Worm (Caenorhabditis elegans) whole organism, L4 larva: Measurements from ENCODE around the gene fubl-1.

ENCODE experiments used
- D1046.2 ChIP-seq: fragments of 200-800 bp; sonication (Bioruptor generic); IDR thresholded peaks from 2 replicates; pipeline ENCODE4 v1.3.6; 2022; ENCODE audit warnings: missing genetic modification characterization, missing compliant biosample characterization
- F49E8.2 ChIP-seq: sonication (generic microtip); optimal IDR thresholded peaks from 2 replicates; lab custom pipeline; 2016; ENCODE audit warnings: missing compliant biosample characterization, mild to moderate bottlenecking, missing genetic modification characterization, borderline replicate concordance
- Y5F2A.4 ChIP-seq: fragments of 200-800 bp; sonication (Bioruptor generic); optimal IDR thresholded peaks from 2 replicates; lab custom pipeline; 2018; ENCODE audit warnings: mild to moderate bottlenecking, missing genetic modification characterization, missing compliant biosample characterization
- ZK337.2 ChIP-seq: fragments of 200-800 bp; sonication (Bioruptor generic); IDR thresholded peaks from 2 replicates; pipeline ENCODE4 v1.3.6; 2022; ENCODE audit warnings: missing genetic modification reagents, missing genetic modification characterization, missing compliant biosample characterization
- ZK546.5 ChIP-seq, 2 experiments: sonication (generic microtip); optimal IDR thresholded peaks; 2 replicates each; lab custom pipeline; 2017; ENCODE audit warnings: missing biosample characterization in 2 of 2, missing genetic modification characterization in 2 of 2
- aha-1 ChIP-seq: fragments of 150-350 bp; peaks from one replicate; lab custom pipeline; 2014; ENCODE audit warnings: missing biosample characterization, missing genetic modification characterization
- attf-4 ChIP-seq: sonication (generic microtip); optimal IDR thresholded peaks from 3 replicates; lab custom pipeline; 2017; ENCODE audit warnings: missing biosample characterization, missing genetic modification characterization
- ceh-20 ChIP-seq: fragments of 200-800 bp; sonication (Bioruptor generic); IDR thresholded peaks from 2 replicates; pipeline ENCODE4 v1.3.6; 2022; ENCODE audit warnings: missing genetic modification reagents, missing genetic modification characterization, missing compliant biosample characterization
- ceh-62 ChIP-seq: sonication (generic microtip); optimal IDR thresholded peaks from 2 replicates; lab custom pipeline; 2017; ENCODE audit warnings: missing biosample characterization, missing genetic modification characterization
- ceh-82 ChIP-seq: sonication (generic microtip); optimal IDR thresholded peaks from 2 replicates; lab custom pipeline; 2017; ENCODE audit warnings: missing biosample characterization, missing genetic modification characterization
- ces-1 ChIP-seq: fragments of 150-350 bp; sonication (generic microtip); optimal IDR thresholded peaks from 4 replicates; lab custom pipeline; 2014; ENCODE audit warnings: missing biosample characterization, missing genetic modification reagents, missing genetic modification characterization
- daf-16 ChIP-seq, 3 experiments: sonication (generic microtip); optimal IDR thresholded peaks; 2 replicates each; lab custom pipeline; 2016 to 2017; ENCODE audit warnings: missing genetic modification characterization in 3 of 3, missing genetic modification reagents in 3 of 3, mild to moderate bottlenecking in 2 of 3, missing compliant biosample characterization in 2 of 3, missing biosample characterization in 1 of 3, moderate library complexity in 1 of 3
- dpl-1 ChIP-seq: fragments of 150-350 bp; optimal IDR thresholded peaks from 2 replicates; lab custom pipeline; 2014; ENCODE audit warnings: missing biosample characterization, missing genetic modification reagents, missing genetic modification characterization
- dve-1 ChIP-seq: sonication (generic microtip); optimal IDR thresholded peaks from 2 replicates; lab custom pipeline; 2017; ENCODE audit warnings: antibody characterized with exemption, mild to moderate bottlenecking, missing genetic modification characterization, missing compliant biosample characterization; ENCODE audit not compliant: insufficient read depth
- egl-27 ChIP-seq: sonication (generic microtip); optimal IDR thresholded peaks from 3 replicates; lab custom pipeline; 2017; ENCODE audit warnings: missing biosample characterization, missing genetic modification reagents, missing genetic modification characterization
- fkh-10 ChIP-seq: fragments of 150-350 bp; optimal IDR thresholded peaks from 2 replicates; lab custom pipeline; 2014; ENCODE audit warnings: missing biosample characterization, missing genetic modification reagents, missing genetic modification characterization
- jun-1 ChIP-seq: fragments of 150-350 bp; optimal IDR thresholded peaks from 2 replicates; lab custom pipeline; 2014; ENCODE audit warnings: missing biosample characterization, missing genetic modification reagents, missing genetic modification characterization
- lin-15B ChIP-seq: fragments of 150-350 bp; sonication (generic microtip); optimal IDR thresholded peaks from 3 replicates; lab custom pipeline; 2014; ENCODE audit warnings: missing biosample characterization, missing genetic modification characterization
- lin-29 ChIP-seq: fragments of 200-800 bp; sonication (Bioruptor generic); IDR thresholded peaks from 2 replicates; pipeline ENCODE4 v1.3.6; 2022; ENCODE audit warnings: missing genetic modification reagents, missing genetic modification characterization, missing compliant biosample characterization
- lin-38 ChIP-seq: fragments of 200-800 bp; sonication (Bioruptor generic); IDR thresholded peaks from 2 replicates; pipeline ENCODE4 v1.3.6; 2022; ENCODE audit warnings: missing genetic modification reagents, missing genetic modification characterization, missing compliant biosample characterization
- lin-39 ChIP-seq: fragments of 150-350 bp; optimal IDR thresholded peaks from 2 replicates; lab custom pipeline; 2014; ENCODE audit warnings: missing biosample characterization, missing genetic modification reagents, missing genetic modification characterization
- lsy-2 ChIP-seq, 2 experiments: fragments of 150-350 bp in 1 of 2; sonication (generic microtip) in 1 of 2; optimal IDR thresholded peaks; 2 replicates each; lab custom pipeline; 2014 to 2017; ENCODE audit warnings: missing biosample characterization in 2 of 2, missing genetic modification characterization in 2 of 2
- mdl-1 ChIP-seq, 2 experiments: fragments of 150-350 bp in 1 of 2; sonication (generic microtip) in 1 of 2; optimal IDR thresholded peaks; 2 replicates each; lab custom pipeline; 2014 to 2017; ENCODE audit warnings: missing biosample characterization in 2 of 2, missing genetic modification characterization in 2 of 2
- mes-2 ChIP-seq: sonication (generic microtip); optimal IDR thresholded peaks from 2 replicates; lab custom pipeline; 2016; ENCODE audit warnings: missing genotype, mild to moderate bottlenecking, missing genetic modification characterization, missing compliant biosample characterization; ENCODE audit not compliant: poor library complexity, severe bottlenecking
- nhr-11 ChIP-seq: fragments of 150-350 bp; optimal IDR thresholded peaks from 2 replicates; lab custom pipeline; 2014; ENCODE audit warnings: missing biosample characterization, missing genetic modification characterization
- nhr-111 ChIP-seq: fragments of 200-800 bp; sonication (Bioruptor generic); optimal IDR thresholded peaks from 2 replicates; lab custom pipeline; 2018; ENCODE audit warnings: mild to moderate bottlenecking, missing genetic modification characterization, missing compliant biosample characterization
- nhr-25 ChIP-seq: sonication (generic microtip); optimal IDR thresholded peaks from 2 replicates; lab custom pipeline; 2017; ENCODE audit warnings: missing genetic modification characterization, mild to moderate bottlenecking, missing compliant biosample characterization, antibody characterized with exemption, moderate library complexity, borderline replicate concordance; ENCODE audit not compliant: insufficient read depth
- nhr-28 ChIP-seq: fragments of 150-350 bp; optimal IDR thresholded peaks from 2 replicates; lab custom pipeline; 2014; ENCODE audit warnings: missing biosample characterization, missing genetic modification characterization
- nhr-42 ChIP-seq: fragments of 200-800 bp; sonication (Bioruptor generic); IDR thresholded peaks from 2 replicates; pipeline ENCODE4 v1.3.6; 2022; ENCODE audit warnings: missing genetic modification characterization, missing compliant biosample characterization
- nhr-48 ChIP-seq: sonication (generic microtip); optimal IDR thresholded peaks from 2 replicates; lab custom pipeline; 2016; ENCODE audit warnings: mild to moderate bottlenecking, missing genetic modification characterization, missing compliant biosample characterization
- nhr-76 ChIP-seq: fragments of 150-350 bp; optimal IDR thresholded peaks from 2 replicates; lab custom pipeline; 2014; ENCODE audit warnings: missing biosample characterization, missing genetic modification characterization
- pha-4 ChIP-seq, 2 experiments: fragments of 150-350 bp in 1 of 2; fragments of 200-800 bp in 1 of 2; sonication (Bioruptor generic) in 1 of 2; IDR thresholded peaks in 1 of 2; optimal IDR thresholded peaks in 1 of 2; 2 replicates each; pipeline versions ENCODE4 v1.3.6 to Lab custom; 2014 to 2022; ENCODE audit warnings: missing genetic modification characterization in 2 of 2, missing genetic modification reagents in 2 of 2, missing biosample characterization in 1 of 2, missing compliant biosample characterization in 1 of 2
- php-3 ChIP-seq: fragments of 200-800 bp; sonication (Bioruptor generic); IDR thresholded peaks from 2 replicates; pipeline ENCODE4 v1.3.6; 2022; ENCODE audit warnings: missing genetic modification reagents, missing genetic modification characterization, missing compliant biosample characterization
- pqm-1 ChIP-seq: sonication (generic microtip); optimal IDR thresholded peaks from 2 replicates; lab custom pipeline; 2017; ENCODE audit warnings: missing biosample characterization, missing genetic modification characterization
- tag-97 ChIP-seq: fragments of 200-800 bp; sonication (Bioruptor generic); IDR thresholded peaks from 2 replicates; pipeline ENCODE4 v1.3.6; 2022; ENCODE audit warnings: missing genetic modification characterization, missing compliant biosample characterization
- tra-1 ChIP-seq: fragments of 200-800 bp; sonication (Bioruptor generic); IDR thresholded peaks from 2 replicates; pipeline ENCODE4 v1.3.6; 2022; ENCODE audit warnings: missing genetic modification reagents, missing genetic modification characterization, missing compliant biosample characterization
- unc-62 ChIP-seq, 3 experiments: fragments of 150-350 bp in 1 of 3; sonication (generic microtip); optimal IDR thresholded peaks in 2 of 3; peaks in 1 of 3; 1 replicate in 1 of 3; 2 replicates in 2 of 3; lab custom pipeline; 2014 to 2017; ENCODE audit warnings: missing biosample characterization in 3 of 3, missing genetic modification characterization in 3 of 3, missing genetic modification reagents in 3 of 3, missing genotype in 1 of 3
- zfp-3 ChIP-seq: fragments of 200-800 bp; sonication (Bioruptor generic); conservative IDR thresholded peaks from 2 replicates; pipeline ENCODE4 v1.3.6; 2022; ENCODE audit warnings: missing genetic modification reagents, missing genetic modification characterization, missing compliant biosample characterization
- zip-11 ChIP-seq: fragments of 200-800 bp; sonication (Bioruptor generic); IDR thresholded peaks from 2 replicates; pipeline ENCODE4 v1.3.6; 2022; ENCODE audit warnings: missing genetic modification characterization, missing compliant biosample characterization
- ztf-11 ChIP-seq: fragments of 150-350 bp; optimal IDR thresholded peaks from 2 replicates; lab custom pipeline; 2014; ENCODE audit warnings: missing biosample characterization, missing genetic modification characterization
- ztf-7 ChIP-seq: fragments of 150-350 bp; optimal IDR thresholded peaks from 2 replicates; lab custom pipeline; 2014; ENCODE audit warnings: missing biosample characterization, missing genetic modification characterization

Gene fubl-1

DNA sequence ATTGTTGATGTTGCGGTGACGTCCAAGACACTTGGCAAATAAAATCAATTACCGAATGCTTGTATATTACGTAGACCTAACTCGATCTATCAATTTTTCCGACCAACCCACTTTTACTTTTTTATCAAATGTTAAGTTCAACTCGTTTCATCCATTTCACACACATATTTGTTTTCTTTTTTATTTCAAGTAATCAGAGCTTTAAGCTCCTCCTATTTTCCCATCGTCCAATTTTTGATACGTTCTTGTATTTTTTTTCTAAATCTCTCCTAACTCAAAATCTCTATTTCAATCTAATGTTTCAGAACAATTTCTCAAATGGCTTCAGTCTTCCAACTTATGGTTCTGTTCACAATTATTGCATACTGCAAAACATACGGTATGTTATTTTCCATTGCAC is 40.3 kb downstream of the fubl-1 start, which contains the start of gene ZK856.6:
Gene ZK856.6 (plus strand): TSS at position 301 of the 400 bp plus-strand sequence.
- TF ChIP-seq lin-15B (tag; lab: Kevin White, UChicago) (no peak), lin-29 (no peak), ZK546.5 (tag; optimal IDR thresholded peaks at IDR 0.05; lab: Kevin White, UChicago) (no peak), tag-97 (GFP tag; lab: Robert Waterston, UW) (no peak), ZK337.2 (GFP tag; lab: Robert Waterston, UW) (no peak), dpl-1 (GFP tag; lab: Kevin White, UChicago) (no peak), lsy-2 (tag; optimal IDR thresholded peaks at IDR 0.05; lab: Kevin White, UChicago) (no peak), ces-1 (GFP tag; lab: Kevin White, UChicago) (no peak), tra-1 (GFP tag; lab: Robert Waterston, UW) (no peak), nhr-25 (tag; lab: Kevin White, UChicago) (no peak), nhr-28 (tag; lab: Kevin White, UChicago) (no peak), nhr-42 (no peak), zfp-3 (GFP tag; lab: Robert Waterston, UW) (no peak), egl-27 (no peak), ceh-20 (GFP tag; lab: Robert Waterston, UW) (no peak), ztf-7 (tag; lab: Kevin White, UChicago) (no peak), ztf-11 (tag; lab: Kevin White, UChicago) (no peak), D1046.2 (GFP tag; lab: Robert Waterston, UW) (no peak), Y5F2A.4 (GFP tag; lab: Kevin White, UChicago) (no peak), fkh-10 (no peak)

DNA sequence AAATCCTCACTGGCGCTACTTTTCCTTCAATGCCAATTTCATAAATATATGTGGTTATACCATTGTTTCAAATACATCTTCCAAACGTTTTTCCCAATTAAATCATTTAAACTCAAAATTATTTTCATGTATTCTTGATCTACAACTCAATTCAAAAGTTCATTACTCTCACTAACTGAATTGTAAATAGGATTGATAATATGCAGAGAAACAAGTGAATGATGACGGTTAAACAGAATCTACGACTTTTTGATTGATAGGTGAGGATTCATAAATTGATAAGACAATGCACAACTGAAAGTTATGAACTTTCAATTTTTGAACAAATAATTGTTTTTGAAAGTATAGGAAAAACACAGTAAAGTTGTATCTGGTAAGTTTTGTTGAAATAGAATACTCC is 47.4 kb downstream of the fubl-1 start:
- TF ChIP-seq jun-1 (tag; lab: Kevin White, UChicago), result no peak
- TF ChIP-seq php-3 (GFP tag; lab: Robert Waterston, UW), result peak; percentile 14; the same call in 1 of the 2 replicates
- no peak for TF ChIP-seq lin-29
- TF ChIP-seq dve-1 (tag; lab: Kevin White, UChicago), result no peak
- TF ChIP-seq ztf-7 (tag; lab: Kevin White, UChicago), result no peak
- no peak for TF ChIP-seq mdl-1 (tag; optimal IDR thresholded peaks at IDR 0.05; lab: Kevin White, UChicago)
- TF ChIP-seq zip-11 (GFP tag; lab: Robert Waterston, UW), result no peak
- TF ChIP-seq aha-1, result peak; percentile 41
- peak; percentile 11 for TF ChIP-seq pqm-1 (tag; lab: Kevin White, UChicago)
- no peak for TF ChIP-seq lin-38 (GFP tag; lab: Robert Waterston, UW)
- TF ChIP-seq nhr-76, result no peak
- no peak for TF ChIP-seq daf-16 (GFP tag; optimal IDR thresholded peaks at IDR 0.05; lab: Kevin White, UChicago)
- peak; percentile 91 for TF ChIP-seq daf-16 (tag; optimal IDR thresholded peaks at IDR 0.05; lab: Kevin White, UChicago)
- TF ChIP-seq egl-27, result no peak
- TF ChIP-seq F49E8.2 (tag; lab: Kevin White, UChicago), result no peak
- peak; percentile 23 for TF ChIP-seq nhr-28 (tag; lab: Kevin White, UChicago)
- no peak for TF ChIP-seq pha-4 (GFP tag; IDR thresholded peaks at IDR 0.05; lab: Robert Waterston, UW)
- no peak for TF ChIP-seq pha-4 (tag; optimal IDR thresholded peaks at IDR 0.05; lab: Kevin White, UChicago)
- TF ChIP-seq mes-2 (tag; lab: Kevin White, UChicago), result no peak
- no peak for TF ChIP-seq attf-4 (tag; lab: Kevin White, UChicago)
- TF ChIP-seq tra-1 (GFP tag; lab: Robert Waterston, UW), result no peak
- TF ChIP-seq unc-62 (GFP tag; optimal IDR thresholded peaks at IDR 0.05 in 1 of 2; lab: Kevin White, UChicago), result peak in 1 of 2 experiments; percentile 13
- TF ChIP-seq unc-62 (tag; optimal IDR thresholded peaks at IDR 0.05; lab: Kevin White, UChicago), result no peak
- TF ChIP-seq ceh-82 (tag; lab: Kevin White, UChicago), result no peak
- no peak for TF ChIP-seq nhr-11
- no peak for TF ChIP-seq ceh-62 (tag; lab: Kevin White, UChicago)
- TF ChIP-seq lin-39 (tag; lab: Kevin White, UChicago), result no peak
- TF ChIP-seq nhr-111 (GFP tag; lab: Kevin White, UChicago), result no peak
- TF ChIP-seq nhr-48 (tag; lab: Kevin White, UChicago), result no peak
- TF ChIP-seq zfp-3 (GFP tag; lab: Robert Waterston, UW), result no peak
